Fruit fly (Drosophila melanogaster) whole organism: ENCODE data around the gene mfrn.

Experiments
- CG8478 ChIP-seq: fragments of >200 bp; optimal IDR thresholded peaks from 2 replicates; lab custom pipeline; 2018; ENCODE audit warnings: inconsistent platforms
- Dll ChIP-seq: fragments of >200 bp; optimal IDR thresholded peaks from 2 replicates; lab custom pipeline; 2017
- pan ChIP-seq: fragments of >200 bp; optimal IDR thresholded peaks from 2 replicates; lab custom pipeline; 2017
- psq ChIP-seq: fragments of >200 bp; optimal IDR thresholded peaks from 2 replicates; lab custom pipeline; 2017

DNA sequence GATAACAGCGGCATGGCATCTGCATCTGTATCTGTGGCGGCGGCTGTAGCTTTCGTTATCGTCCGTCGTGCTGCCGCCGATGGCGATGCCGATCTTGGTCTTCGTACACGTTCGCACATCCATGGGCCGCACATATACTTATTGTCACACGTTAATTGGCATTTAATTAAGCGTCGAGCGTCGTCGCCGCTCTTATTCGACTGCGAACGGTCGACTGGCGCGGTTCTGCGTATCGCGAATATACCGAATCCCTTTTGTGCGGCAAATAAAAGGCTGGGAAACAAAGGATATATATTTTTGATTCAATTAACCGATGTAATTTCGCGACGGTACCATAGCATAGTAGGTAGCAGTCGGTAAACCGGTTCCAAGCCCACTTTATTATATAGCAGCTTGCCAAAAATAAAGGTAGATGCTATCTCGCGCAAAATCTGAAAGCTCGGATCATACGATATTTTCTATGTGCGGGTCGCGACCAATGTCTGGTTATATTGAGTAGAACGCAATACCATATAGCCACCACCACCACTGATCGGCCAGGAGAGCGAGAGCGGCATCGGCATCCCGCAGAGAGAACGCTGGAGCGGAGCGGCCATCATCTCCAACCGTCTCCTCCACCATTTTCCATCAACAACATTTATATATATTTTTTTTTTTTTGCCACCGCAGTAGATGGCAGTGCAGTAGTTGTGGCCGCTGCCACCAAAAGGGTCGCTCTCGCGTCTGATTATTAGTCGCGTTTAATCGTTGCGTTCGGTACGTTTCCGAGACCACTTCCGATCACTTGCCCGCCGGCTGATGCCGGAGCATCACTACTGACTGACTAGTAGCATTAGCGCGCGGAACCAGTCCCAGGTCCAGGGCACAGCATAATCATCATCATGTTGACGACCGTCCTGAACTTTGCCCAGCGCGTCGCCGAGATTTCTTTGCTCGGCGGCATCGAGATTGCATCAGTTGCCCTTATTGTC, 22.5 kb downstream of the mfrn start, which contains the start of gene mino:
- no peak for TF ChIP-seq pan
- TF ChIP-seq psq (lab: Kevin White, UChicago) = no peak
- TF ChIP-seq CG8478 (lab: Kevin White, UChicago) = no peak
- peak; percentile 28 for TF ChIP-seq Dll (lab: Kevin White, UChicago)
